Worm (Caenorhabditis elegans): Measurements from ENCODE around the gene spp-16.

DNA sequence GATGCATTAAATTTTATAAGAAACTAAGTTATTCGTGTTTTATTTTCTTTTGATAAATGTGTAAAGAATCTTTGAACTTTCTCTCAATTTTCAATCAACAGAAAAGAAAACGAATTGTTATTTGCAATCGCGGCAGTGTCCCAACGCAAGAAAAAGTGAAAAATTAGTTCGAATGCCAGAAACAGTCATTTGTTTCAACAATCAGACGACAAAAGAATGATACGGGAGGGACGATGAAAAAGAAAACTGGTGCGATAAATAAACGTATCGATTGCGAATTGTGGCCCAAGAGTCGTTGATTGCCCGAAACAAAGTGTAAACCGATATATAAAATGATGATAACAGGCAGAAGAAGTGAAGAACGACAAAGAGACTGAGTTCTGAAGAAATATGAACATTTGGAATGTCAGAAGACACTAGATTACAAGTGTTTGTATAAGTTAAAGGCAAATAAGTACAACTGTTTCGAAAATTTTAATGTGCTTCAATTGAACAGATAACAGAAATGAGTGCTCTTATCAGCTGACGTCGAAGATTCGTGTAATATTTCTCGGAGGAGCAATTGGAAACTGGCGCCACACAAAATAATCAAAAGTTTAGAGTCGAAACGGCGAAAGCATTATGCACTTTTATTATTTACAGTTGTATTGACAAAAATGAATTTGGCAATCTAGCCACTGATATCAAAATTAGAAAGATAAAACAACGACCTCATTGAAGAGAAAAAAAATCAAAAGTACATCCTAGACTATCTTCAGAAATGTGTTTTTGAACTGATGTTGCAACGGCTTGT lies 23.1 kb downstream of the spp-16 start:
- TF ChIP-seq lin-13 (GFP tag; optimal IDR thresholded peaks at IDR 0.05) (no peak), ceh-88 (GFP tag; IDR thresholded peaks at IDR 0.05) (no peak), hpl-2 (GFP tag; optimal IDR thresholded peaks at IDR 0.05) (no peak)

All from whole organism, L1 larva.